Fruit fly (Drosophila melanogaster) whole organism, embryonic: ENCODE measurements around the gene Sema5c.

Source experiments
- Adf1 ChIP-seq: fragments of 200-800 bp; sonication (Bioruptor generic); IDR thresholded peaks from 2 replicates; pipeline ENCODE4 v1.3.6; 2022; ENCODE audit warnings: missing biosample characterization, missing genetic modification characterization
- Aef1 ChIP-seq: fragments of 200-800 bp; sonication (Bioruptor generic); IDR thresholded peaks from 3 replicates; pipeline ENCODE4 v1.3.6; 2022; ENCODE audit warnings: missing biosample characterization, missing genetic modification characterization
- CG10274 ChIP-seq: fragments of 200-800 bp; sonication (Bioruptor generic); optimal IDR thresholded peaks from 3 replicates; lab custom pipeline; 2017; ENCODE audit warnings: missing biosample characterization, mild to moderate bottlenecking, missing genetic modification characterization
- CG11093 ChIP-seq: fragments of 200-800 bp; sonication (Bioruptor generic); IDR thresholded peaks from 3 replicates; pipeline ENCODE4 v1.3.6; 2022; ENCODE audit warnings: missing biosample characterization, missing genetic modification characterization
- CG12219 ChIP-seq: fragments of 200-800 bp; sonication (Bioruptor generic); optimal IDR thresholded peaks from 3 replicates; lab custom pipeline; 2018; ENCODE audit warnings: missing biosample characterization, mild to moderate bottlenecking, missing genetic modification characterization
- CG15073 ChIP-seq: fragments of 200-800 bp; sonication (Bioruptor generic); optimal IDR thresholded peaks from 2 replicates; lab custom pipeline; 2016; ENCODE audit warnings: missing biosample characterization, missing genetic modification characterization
- CG15514 ChIP-seq: fragments of 200-800 bp; sonication (Bioruptor generic); optimal IDR thresholded peaks from 3 replicates; lab custom pipeline; 2017; ENCODE audit warnings: missing biosample characterization, missing genetic modification characterization, mild to moderate bottlenecking, moderate library complexity, missing genetic modification reagents
- CG1602 ChIP-seq: fragments of 200-800 bp; sonication (Bioruptor generic); optimal IDR thresholded peaks from 3 replicates; lab custom pipeline; 2016; ENCODE audit warnings: missing biosample characterization, missing genetic modification characterization
- CG16813 ChIP-seq: fragments of 200-800 bp; sonication (Bioruptor generic); IDR thresholded peaks from 3 replicates; pipeline ENCODE4 v1.3.6; 2022; ENCODE audit warnings: missing biosample characterization, missing genetic modification characterization; ENCODE audit not compliant: partially characterized antibody
- CG18619 ChIP-seq: fragments of 200-800 bp; sonication (Bioruptor generic); optimal IDR thresholded peaks from 3 replicates; lab custom pipeline; 2017; ENCODE audit warnings: missing biosample characterization, mild to moderate bottlenecking, missing genetic modification characterization
- CG2129 ChIP-seq: fragments of 200-800 bp; sonication (Bioruptor generic); IDR thresholded peaks from 2 replicates; pipeline ENCODE4 v1.3.6; 2022; ENCODE audit warnings: missing biosample characterization, missing genetic modification characterization; ENCODE audit not compliant: partially characterized antibody
- CG2199 ChIP-seq: fragments of 200-800 bp; sonication (Bioruptor generic); IDR thresholded peaks from 3 replicates; pipeline ENCODE4 v1.3.6; 2022; ENCODE audit warnings: missing biosample characterization, missing genetic modification characterization
- CG31441 ChIP-seq: fragments of 200-800 bp; sonication (Bioruptor generic); IDR thresholded peaks from 2 replicates; pipeline ENCODE4 v1.3.6; 2022; ENCODE audit warnings: missing biosample characterization, missing genetic modification characterization
- CG33557 ChIP-seq: fragments of 200-800 bp; sonication (Bioruptor generic); optimal IDR thresholded peaks from 2 replicates; lab custom pipeline; 2019; ENCODE audit warnings: missing biosample characterization, mild to moderate bottlenecking, missing genetic modification characterization, moderate library complexity
- CG34224 ChIP-seq: fragments of 200-800 bp; sonication (Bioruptor generic); IDR thresholded peaks from 3 replicates; pipeline ENCODE4 v1.3.6; 2022; ENCODE audit warnings: missing biosample characterization, missing genetic modification characterization; ENCODE audit not compliant: partially characterized antibody
- CG4424 ChIP-seq: fragments of 200-800 bp; sonication (Bioruptor generic); optimal IDR thresholded peaks from 3 replicates; lab custom pipeline; 2016; ENCODE audit warnings: missing biosample characterization, missing genetic modification characterization
- CG6175 ChIP-seq: fragments of 200-800 bp; sonication (Bioruptor generic); IDR thresholded peaks from 3 replicates; pipeline ENCODE4 v1.3.6; 2022; ENCODE audit warnings: missing biosample characterization, missing genetic modification characterization
- CG7928 ChIP-seq: fragments of 200-800 bp; sonication (Bioruptor generic); optimal IDR thresholded peaks from 2 replicates; lab custom pipeline; 2017; ENCODE audit warnings: missing biosample characterization, mild to moderate bottlenecking, missing genetic modification characterization
- CG9727 ChIP-seq: fragments of 200-800 bp; sonication (Bioruptor generic); optimal IDR thresholded peaks from 3 replicates; lab custom pipeline; 2017; ENCODE audit warnings: missing biosample characterization, mild to moderate bottlenecking, missing genetic modification characterization
- Camta ChIP-seq: fragments of 200-800 bp; sonication (Bioruptor generic); optimal IDR thresholded peaks from 2 replicates; lab custom pipeline; 2016; ENCODE audit warnings: missing biosample characterization, missing genetic modification characterization
- CrebB ChIP-seq: fragments of 200-800 bp; sonication (Bioruptor generic); optimal IDR thresholded peaks from 3 replicates; lab custom pipeline; 2018; ENCODE audit warnings: missing biosample characterization, mild to moderate bottlenecking, missing genetic modification characterization
- Dip3 ChIP-seq: fragments of 200-800 bp; sonication (Bioruptor generic); optimal IDR thresholded peaks from 3 replicates; lab custom pipeline; 2016; ENCODE audit warnings: missing biosample characterization, missing genetic modification characterization
- Eip74EF ChIP-seq, 2 experiments: fragments of 200-800 bp in 1 of 2; fragments of >200 bp in 1 of 2; sonication (Bioruptor generic) in 1 of 2; optimal IDR thresholded peaks; 2 replicates each; lab custom pipeline; 2017 to 2019; ENCODE audit warnings: missing biosample characterization in 2 of 2, missing genetic modification characterization in 2 of 2, mild to moderate bottlenecking in 1 of 2, moderate library complexity in 1 of 2
- Lhr ChIP-seq: fragments of 200-800 bp; sonication (Bioruptor generic); optimal IDR thresholded peaks from 3 replicates; lab custom pipeline; 2017; ENCODE audit warnings: mild to moderate bottlenecking, missing biosample characterization, missing genetic modification reagents, missing genetic modification characterization
- Mad ChIP-seq: fragments of 200-800 bp; sonication (Bioruptor generic); optimal IDR thresholded peaks from 2 replicates; lab custom pipeline; 2016; ENCODE audit warnings: missing biosample characterization, missing genetic modification characterization
- Poxn ChIP-seq: fragments of 200-800 bp; sonication (Bioruptor generic); IDR thresholded peaks from 2 replicates; pipeline ENCODE4 v1.3.6; 2022; ENCODE audit warnings: missing biosample characterization, missing genetic modification characterization
- Ravus ChIP-seq: fragments of 200-800 bp; sonication (Bioruptor generic); IDR thresholded peaks from 2 replicates; pipeline ENCODE4 v1.3.6; 2022; ENCODE audit warnings: missing biosample characterization, missing genetic modification characterization
- Sry-β ChIP-seq: fragments of 200-800 bp; sonication (Bioruptor generic); optimal IDR thresholded peaks from 2 replicates; lab custom pipeline; 2018; ENCODE audit warnings: missing biosample characterization, mild to moderate bottlenecking, missing genetic modification characterization, moderate library complexity
- bowl ChIP-seq: fragments of 200-800 bp; sonication (Bioruptor generic); IDR thresholded peaks from 2 replicates; pipeline ENCODE4 v1.3.6; 2022; ENCODE audit warnings: missing biosample characterization, missing genetic modification characterization
- caup ChIP-seq: fragments of 200-800 bp; sonication (Bioruptor generic); optimal IDR thresholded peaks from 3 replicates; lab custom pipeline; 2017; ENCODE audit warnings: missing biosample characterization, mild to moderate bottlenecking, missing genetic modification characterization, moderate library complexity; ENCODE audit not compliant: severe bottlenecking
- chn ChIP-seq: fragments of 200-800 bp; sonication (Bioruptor generic); optimal IDR thresholded peaks from 2 replicates; lab custom pipeline; 2016; ENCODE audit warnings: missing biosample characterization, missing genetic modification characterization
- grn ChIP-seq: fragments of 200-800 bp; sonication (Bioruptor generic); optimal IDR thresholded peaks from 3 replicates; lab custom pipeline; 2017; ENCODE audit warnings: missing biosample characterization, missing genetic modification characterization
- gro ChIP-seq: fragments of 200-800 bp; sonication (Bioruptor generic); optimal IDR thresholded peaks from 2 replicates; lab custom pipeline; 2016; ENCODE audit warnings: missing biosample characterization, missing genetic modification characterization
- hbn ChIP-seq: fragments of 200-800 bp; sonication (Bioruptor generic); IDR thresholded peaks from 2 replicates; pipeline ENCODE4 v1.3.6; 2022; ENCODE audit warnings: missing biosample characterization, missing genetic modification characterization; ENCODE audit not compliant: partially characterized antibody
- ken ChIP-seq: fragments of 200-800 bp; sonication (Bioruptor generic); IDR thresholded peaks from 3 replicates; pipeline ENCODE4 v1.3.6; 2022; ENCODE audit warnings: missing biosample characterization, missing genetic modification characterization
- nau ChIP-seq: fragments of 200-800 bp; sonication (Bioruptor generic); optimal IDR thresholded peaks from 3 replicates; lab custom pipeline; 2017; ENCODE audit warnings: missing biosample characterization, mild to moderate bottlenecking, missing genetic modification characterization, missing genetic modification reagents
- nerfin-2 ChIP-seq: fragments of 200-800 bp; sonication (Bioruptor generic); IDR thresholded peaks from 2 replicates; pipeline ENCODE4 v1.3.6; 2022; ENCODE audit warnings: missing biosample characterization, missing genetic modification characterization; ENCODE audit not compliant: partially characterized antibody
- otp ChIP-seq: fragments of 200-800 bp; sonication (Bioruptor generic); IDR thresholded peaks from 3 replicates; pipeline ENCODE4, ENCODE4 v1.3.6; 2022; ENCODE audit warnings: missing biosample characterization, missing genetic modification characterization
- ranshi ChIP-seq: fragments of 200-800 bp; sonication (Bioruptor generic); IDR thresholded peaks from 2 replicates; pipeline ENCODE4 v1.3.6; 2022; ENCODE audit warnings: missing biosample characterization, missing genetic modification characterization
- sc ChIP-seq, 3 experiments: fragments of >200 bp in 2 of 3; fragments of 200-800 bp in 1 of 3; sonication (Bioruptor generic) in 1 of 3; optimal IDR thresholded peaks; 2 replicates in 2 of 3; 3 replicates in 1 of 3; lab custom pipeline; 2017; ENCODE audit warnings: mild to moderate bottlenecking in 1 of 3, missing biosample characterization in 1 of 3, missing genetic modification characterization in 1 of 3, missing genetic modification reagents in 1 of 3
- shn ChIP-seq: fragments of 200-800 bp; sonication (Bioruptor generic); optimal IDR thresholded peaks from 3 replicates; lab custom pipeline; 2016; ENCODE audit warnings: missing biosample characterization, missing genetic modification characterization
- sqz ChIP-seq: fragments of 200-800 bp; sonication (Bioruptor generic); optimal IDR thresholded peaks from 3 replicates; lab custom pipeline; 2018; ENCODE audit warnings: missing biosample characterization, mild to moderate bottlenecking, missing genetic modification characterization
- tap ChIP-seq: fragments of 200-800 bp; optimal IDR thresholded peaks from 3 replicates; lab custom pipeline; 2019; ENCODE audit warnings: missing biosample characterization, mild to moderate bottlenecking, missing genetic modification characterization, moderate library complexity
- tna ChIP-seq: fragments of 200-800 bp; sonication (Bioruptor generic); IDR thresholded peaks from 2 replicates; pipeline ENCODE4 v1.3.6; 2022; ENCODE audit warnings: missing biosample characterization, missing genetic modification characterization; ENCODE audit not compliant: partially characterized antibody
- trh ChIP-seq: fragments of 200-800 bp; sonication (Bioruptor generic); optimal IDR thresholded peaks from 2 replicates; lab custom pipeline; 2016; ENCODE audit warnings: missing biosample characterization, missing genetic modification characterization
- usp ChIP-seq: fragments of >200 bp; optimal IDR thresholded peaks from 2 replicates; lab custom pipeline; 2017; ENCODE audit warnings: missing biosample characterization, missing genetic modification characterization
- wek ChIP-seq: fragments of 200-800 bp; sonication (Bioruptor generic); optimal IDR thresholded peaks from 3 replicates; lab custom pipeline; 2018; ENCODE audit warnings: missing biosample characterization, mild to moderate bottlenecking, missing genetic modification characterization, moderate library complexity

Sema5c gene

DNA sequence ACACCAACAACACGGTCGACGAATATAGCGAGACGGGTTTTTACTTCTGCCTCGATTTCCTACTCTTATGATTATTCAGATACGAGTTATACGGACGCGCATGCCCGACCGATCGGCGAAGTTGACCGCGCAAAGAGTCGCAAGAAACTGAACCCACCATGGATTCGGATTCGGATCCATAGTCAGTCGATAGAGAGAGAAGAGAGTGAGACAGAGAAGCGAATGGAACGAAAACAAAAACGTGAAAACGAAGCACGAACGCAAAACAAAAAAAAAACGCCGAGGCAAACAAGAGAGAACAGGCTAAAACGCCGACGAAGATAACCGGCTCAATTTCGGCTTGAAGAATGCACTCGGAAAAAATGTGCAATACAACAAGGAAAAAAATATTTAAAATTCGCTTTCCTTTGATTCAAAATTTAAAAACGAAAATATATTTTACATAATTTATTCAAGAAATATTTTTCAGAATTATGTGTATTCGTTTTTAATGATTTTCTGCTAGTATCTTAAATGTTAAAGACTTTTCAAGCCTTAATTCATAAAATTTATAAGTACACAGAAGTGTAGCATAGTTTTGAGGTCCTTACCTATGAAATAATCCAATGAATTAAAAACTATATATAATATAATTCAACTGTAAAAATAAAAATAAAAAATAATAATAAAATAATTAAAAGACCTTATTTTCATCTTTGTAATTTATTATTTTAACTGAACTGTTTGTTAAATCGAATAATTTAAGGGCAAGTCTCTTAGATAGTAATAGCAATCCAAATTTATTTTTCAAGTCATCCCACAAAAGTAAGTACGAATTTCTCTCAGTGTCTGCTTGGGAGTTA lies at the start of gene Sema5c:
Sema5c (minus strand) TSS at position 152 of the 842 bp plus-strand sequence.
- TF ChIP-seq CG2129 (GFP tag; lab: Robert Waterston, UW) (no peak), Aef1 (GFP tag; lab: Robert Waterston, UW) (peak; percentile 58), Lhr (GFP tag; lab: Kevin White, UChicago) (no peak), nau (no peak), Mad (GFP tag; lab: Kevin White, UChicago) (no peak), sc (optimal IDR thresholded peaks at IDR 0.05; lab: Kevin White, UChicago) (no peak), sc (GFP tag; optimal IDR thresholded peaks at IDR 0.05; lab: Kevin White, UChicago) (peak; percentile 73), Sry-β (GFP tag; lab: Kevin White, UChicago) (peak; percentile 17), CG11093 (GFP tag; lab: Robert Waterston, UW) (0 out of 3 replicates have a peak, but pooled peaks have one; percentile 39), sqz (GFP tag; lab: Kevin White, UChicago) (peak; percentile 63), CG2199 (peak; percentile 98), CG6175 (peak; percentile 38; the same call in 1 of the 3 replicates), CG4424 (GFP tag; lab: Kevin White, UChicago) (peak; percentile 74), CG16813 (peak; percentile 42; the same call in 1 of the 3 replicates), CG9727 (GFP tag; lab: Kevin White, UChicago) (peak; percentile 92), CG7928 (GFP tag; lab: Kevin White, UChicago) (no peak), chn (GFP tag; lab: Kevin White, UChicago) (peak; percentile 16), Ravus (GFP tag; lab: Robert Waterston, UW) (no peak), CG1602 (GFP tag; lab: Kevin White, UChicago) (peak; percentile 69), Dip3 (GFP tag; lab: Kevin White, UChicago) (no peak), trh (GFP tag; lab: Kevin White, UChicago) (peak; percentile 57), CrebB (tag; lab: Kevin White, UChicago) (no peak), CG15073 (GFP tag; lab: Kevin White, UChicago) (no peak), Adf1 (GFP tag; lab: Robert Waterston, UW) (peak; percentile 20; the same call in 1 of the 2 replicates), otp (GFP tag; lab: Robert Waterston, UW) (0 out of 3 replicates have a peak, but pooled peaks have one; percentile 25), CG10274 (GFP tag; lab: Kevin White, UChicago) (peak; percentile 38), wek (GFP tag; lab: Kevin White, UChicago) (no peak), tna (GFP tag; lab: Robert Waterston, UW) (no peak; the same call in 1 of the 2 replicates), caup (GFP tag; lab: Kevin White, UChicago) (peak; percentile 44), ken (no peak; the same call in 2 of the 3 replicates), hbn (GFP tag; lab: Robert Waterston, UW) (0 out of 2 replicates have a peak, but pooled peaks have one; percentile 16), usp (GFP tag; lab: Kevin White, UChicago) (no peak), bowl (GFP tag; lab: Robert Waterston, UW) (no peak), CG31441 (GFP tag; lab: Robert Waterston, UW) (peak; percentile 82), Poxn (GFP tag; lab: Robert Waterston, UW) (no peak), grn (GFP tag; lab: Kevin White, UChicago) (peak; percentile 87), CG15514 (peak; percentile 11), CG12219 (GFP tag; lab: Kevin White, UChicago) (no peak), CG18619 (peak; percentile 80), shn (GFP tag; lab: Kevin White, UChicago) (peak; percentile 17), nerfin-2 (GFP tag; lab: Robert Waterston, UW) (no peak), Eip74EF (GFP tag; optimal IDR thresholded peaks at IDR 0.05; lab: Kevin White, UChicago) (no peak), Camta (GFP tag; lab: Kevin White, UChicago) (no peak), gro (GFP tag; lab: Kevin White, UChicago) (peak; percentile 72), CG33557 (peak; percentile 71), ranshi (GFP tag; lab: Robert Waterston, UW) (peak; percentile 63), CG34224 (GFP tag; lab: Robert Waterston, UW) (0 out of 3 replicates have a peak, but pooled peaks have one; percentile 36), tap (tag; lab: Kevin White, UChicago) (peak; percentile 40)
